Worm (Caenorhabditis elegans) whole organism, L3 larva: ENCODE measurements around the gene jmjd-3.2.

Source experiments
- R02D3.7 ChIP-seq: fragments of 150-350 bp; optimal IDR thresholded peaks from 2 replicates; lab custom pipeline; 2014; ENCODE audit warnings: missing biosample characterization, missing genetic modification characterization
- ZK546.5 ChIP-seq: sonication (generic microtip); optimal IDR thresholded peaks from 2 replicates; lab custom pipeline; 2017; ENCODE audit warnings: missing biosample characterization, missing genetic modification characterization
- ama-1 ChIP-seq: fragments of 150-350 bp; optimal IDR thresholded peaks from 2 replicates; lab custom pipeline; 2018
- ceh-28 ChIP-seq: fragments of 150-350 bp; optimal IDR thresholded peaks from 2 replicates; lab custom pipeline; 2014; ENCODE audit warnings: missing biosample characterization, missing genetic modification reagents, missing genetic modification characterization
- ceh-82 ChIP-seq: fragments of 150-350 bp; optimal IDR thresholded peaks from 2 replicates; lab custom pipeline; 2014; ENCODE audit warnings: missing biosample characterization, missing genetic modification characterization
- ceh-9 ChIP-seq: sonication (generic microtip); optimal IDR thresholded peaks from 2 replicates; lab custom pipeline; 2018; ENCODE audit warnings: missing biosample characterization, missing genetic modification characterization
- elt-1 ChIP-seq: fragments of 150-350 bp; optimal IDR thresholded peaks from 2 replicates; lab custom pipeline; 2014; ENCODE audit warnings: missing biosample characterization, missing genetic modification characterization
- elt-2 ChIP-seq: sonication (generic microtip); optimal IDR thresholded peaks from 2 replicates; lab custom pipeline; 2016; ENCODE audit warnings: missing genetic modification reagents, mild to moderate bottlenecking, missing genetic modification characterization, missing compliant biosample characterization
- fkh-2 ChIP-seq: fragments of 150-350 bp; optimal IDR thresholded peaks from 2 replicates; lab custom pipeline; 2014; ENCODE audit warnings: missing biosample characterization, missing genetic modification reagents, missing genetic modification characterization
- fos-1 ChIP-seq: fragments of 150-350 bp; optimal IDR thresholded peaks from 2 replicates; lab custom pipeline; 2014; ENCODE audit warnings: missing biosample characterization, missing genetic modification characterization
- hmg-11 ChIP-seq: sonication (generic microtip); optimal IDR thresholded peaks from 2 replicates; lab custom pipeline; 2016; ENCODE audit warnings: missing genetic modification characterization, missing compliant biosample characterization
- jun-1 ChIP-seq: fragments of 150-350 bp; optimal IDR thresholded peaks from 2 replicates; lab custom pipeline; 2014; ENCODE audit warnings: missing biosample characterization, missing genetic modification reagents, missing genetic modification characterization
- lin-15B ChIP-seq: fragments of 150-350 bp; optimal IDR thresholded peaks from 2 replicates; lab custom pipeline; 2014; ENCODE audit warnings: missing biosample characterization, missing genetic modification characterization
- lin-39 ChIP-seq: fragments of 150-350 bp; optimal IDR thresholded peaks from 2 replicates; lab custom pipeline; 2018; ENCODE audit warnings: missing biosample characterization, missing genetic modification reagents, missing genetic modification characterization
- lsy-12 ChIP-seq: sonication (generic microtip); optimal IDR thresholded peaks from 2 replicates; lab custom pipeline; 2016; ENCODE audit warnings: mild to moderate bottlenecking, missing genetic modification characterization, missing compliant biosample characterization
- nfya-1 ChIP-seq: sonication (generic microtip); optimal IDR thresholded peaks from 2 replicates; lab custom pipeline; 2017; ENCODE audit warnings: missing genetic modification characterization, mild to moderate bottlenecking, missing compliant biosample characterization, antibody characterized with exemption, moderate library complexity; ENCODE audit not compliant: insufficient read depth
- nhr-11 ChIP-seq: fragments of 150-350 bp; optimal IDR thresholded peaks from 2 replicates; lab custom pipeline; 2014; ENCODE audit warnings: missing biosample characterization, missing genetic modification characterization
- nhr-12 ChIP-seq: fragments of 150-350 bp; optimal IDR thresholded peaks from 2 replicates; lab custom pipeline; 2014; ENCODE audit warnings: missing biosample characterization, missing genetic modification characterization
- nhr-23 ChIP-seq: fragments of 150-350 bp; optimal IDR thresholded peaks from 2 replicates; lab custom pipeline; 2014; ENCODE audit warnings: missing biosample characterization, missing genetic modification reagents, missing genetic modification characterization
- nhr-237 ChIP-seq: fragments of 150-350 bp; optimal IDR thresholded peaks from 2 replicates; lab custom pipeline; 2014; ENCODE audit warnings: missing biosample characterization, missing genetic modification characterization
- nhr-25 ChIP-seq: sonication (generic microtip); optimal IDR thresholded peaks from 2 replicates; lab custom pipeline; 2017; ENCODE audit warnings: missing biosample characterization, missing genetic modification characterization
- nhr-43 ChIP-seq: sonication (generic microtip); optimal IDR thresholded peaks from 2 replicates; lab custom pipeline; 2016; ENCODE audit warnings: mild to moderate bottlenecking, missing genetic modification characterization, missing compliant biosample characterization; ENCODE audit not compliant: poor library complexity, severe bottlenecking
- nhr-67 ChIP-seq: fragments of 150-350 bp; optimal IDR thresholded peaks from 2 replicates; lab custom pipeline; 2014; ENCODE audit warnings: missing biosample characterization, missing genetic modification characterization
- nhr-76 ChIP-seq: fragments of 150-350 bp; sonication (generic microtip); optimal IDR thresholded peaks from 5 replicates; lab custom pipeline; 2014; ENCODE audit warnings: missing biosample characterization, missing genetic modification characterization
- pha-4 ChIP-seq: fragments of 150-350 bp; optimal IDR thresholded peaks from 2 replicates; lab custom pipeline; 2014; ENCODE audit warnings: missing biosample characterization, missing genetic modification reagents, missing genetic modification characterization
- skn-1 ChIP-seq: fragments of 150-350 bp; optimal IDR thresholded peaks from 2 replicates; lab custom pipeline; 2014; ENCODE audit warnings: missing biosample characterization, missing genetic modification characterization
- snpc-4 ChIP-seq: fragments of 150-350 bp; optimal IDR thresholded peaks from 2 replicates; lab custom pipeline; 2014; ENCODE audit warnings: missing biosample characterization, missing genetic modification characterization
- tbx-2 ChIP-seq: sonication (generic microtip); optimal IDR thresholded peaks from 2 replicates; lab custom pipeline; 2016; ENCODE audit warnings: mild to moderate bottlenecking, missing genetic modification characterization, missing compliant biosample characterization
- unc-62 ChIP-seq: fragments of 150-350 bp; sonication (generic microtip); optimal IDR thresholded peaks from 4 replicates; lab custom pipeline; 2014; ENCODE audit warnings: missing biosample characterization, missing genetic modification reagents, missing genetic modification characterization
- zag-1 ChIP-seq: fragments of 150-350 bp; optimal IDR thresholded peaks from 2 replicates; lab custom pipeline; 2014; ENCODE audit warnings: missing biosample characterization, missing genetic modification characterization
- ztf-11 ChIP-seq: fragments of 150-350 bp; optimal IDR thresholded peaks from 2 replicates; lab custom pipeline; 2014; ENCODE audit warnings: missing biosample characterization, missing genetic modification characterization

Gene jmjd-3.2

ce11 chrX:14476625-14477257 is 28.7 kb downstream of the jmjd-3.2 start (continued):
- TF ChIP-seq snpc-4 (tag; lab: Kevin White, UChicago), result peak; percentile 98
- TF ChIP-seq nhr-25, result peak; percentile 22
- TF ChIP-seq, all 47 proteins: peak for 11

DNA sequence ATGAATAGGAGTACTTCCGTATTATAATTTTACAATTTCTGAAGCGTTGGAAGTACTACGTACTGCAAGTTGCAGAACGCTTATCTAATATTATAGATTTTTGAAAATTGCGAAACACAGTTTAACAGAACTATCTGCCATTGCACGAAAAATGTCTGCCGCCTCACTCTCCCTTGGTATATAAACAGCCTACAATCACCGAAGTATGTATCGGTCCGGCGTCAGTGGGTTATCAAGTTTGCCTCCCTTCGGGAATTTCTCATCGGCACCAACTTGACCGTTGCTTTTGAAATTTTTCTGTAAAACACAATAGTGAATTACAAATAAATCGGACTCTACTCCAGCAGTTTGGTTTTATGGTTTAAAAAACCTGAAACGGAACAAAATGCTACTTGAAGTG is 29.3 kb downstream of the jmjd-3.2 start:
- peak; percentile 17 for TF ChIP-seq elt-2 (tag; lab: Kevin White, UChicago)
- peak; percentile 92 for TF ChIP-seq snpc-4 (tag; lab: Kevin White, UChicago)
- no peak for TF ChIP-seq hmg-11 (tag; lab: Kevin White, UChicago)

DNA sequence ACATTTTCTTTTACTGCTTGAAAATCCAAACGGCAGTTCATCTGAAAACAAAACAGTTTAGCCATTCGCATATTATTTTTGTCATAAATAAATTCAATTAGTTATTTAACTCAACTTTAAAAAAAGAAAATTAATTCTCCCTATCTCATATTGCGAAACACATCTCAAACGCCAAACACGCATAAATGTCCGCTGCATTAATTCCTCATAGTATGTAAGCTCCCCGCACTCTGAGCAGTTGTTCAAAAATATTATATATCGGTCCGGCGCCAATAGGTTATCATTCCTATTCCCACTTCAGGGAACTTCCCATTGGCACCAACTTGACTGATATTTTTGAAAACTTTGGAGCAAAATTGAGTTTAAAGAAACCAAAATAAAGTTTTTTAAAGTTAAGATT is 30.2 kb downstream of the jmjd-3.2 start:
- TF ChIP-seq ceh-9 (tag; lab: Kevin White, UChicago) (no peak), jun-1 (no peak), unc-62 (GFP tag; lab: Kevin White, UChicago) (no peak), R02D3.7 (tag; lab: Kevin White, UChicago) (no peak), nfya-1 (tag; lab: Kevin White, UChicago) (peak; percentile 36), snpc-4 (tag; lab: Kevin White, UChicago) (peak; percentile 98), ceh-82 (tag; lab: Kevin White, UChicago) (peak; percentile 25), hmg-11 (tag; lab: Kevin White, UChicago) (no peak)

DNA sequence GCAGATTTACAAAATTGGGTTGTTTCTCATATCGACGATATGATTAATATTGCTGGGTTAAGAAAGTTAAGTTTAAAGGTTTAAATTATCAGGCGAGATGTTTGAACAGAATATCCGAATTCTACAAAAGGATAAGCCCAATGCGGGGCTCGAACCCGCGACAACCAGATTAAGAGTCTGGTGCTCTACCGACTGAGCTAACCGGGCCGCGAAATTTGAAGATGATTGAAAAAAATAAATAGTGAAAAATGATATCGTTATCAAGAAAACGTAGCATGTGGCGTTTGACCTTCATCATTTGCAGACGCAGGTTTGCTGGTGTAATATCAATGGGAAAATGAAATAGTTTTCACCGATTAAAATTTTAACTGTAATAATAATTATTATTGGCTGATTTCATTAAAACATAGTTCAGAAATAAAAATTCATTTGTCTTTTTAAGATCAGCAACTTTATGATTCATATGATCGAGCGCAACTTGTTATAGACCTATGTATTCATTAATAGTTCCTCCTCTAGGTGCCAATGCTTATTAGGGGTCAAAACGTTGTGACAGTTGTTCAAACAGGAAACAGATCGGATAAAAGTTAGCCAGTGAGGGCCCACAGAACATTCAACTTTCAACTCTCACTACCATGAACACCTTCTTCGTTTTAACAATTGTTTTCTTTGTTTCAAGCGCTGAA is 30.9 kb downstream of the jmjd-3.2 start, which contains the start of gene M163.11:
Gene M163.11, plus strand, starts transcription at position 636 of the 686 bp plus-strand sequence.
- TF ChIP-seq nhr-237 (no peak), nhr-43 (tag; lab: Kevin White, UChicago) (peak; percentile 71), lsy-12 (tag; lab: Kevin White, UChicago) (peak; percentile 3), nhr-25 (peak; percentile 8), snpc-4 (tag; lab: Kevin White, UChicago) (no peak), zag-1 (tag; lab: Kevin White, UChicago) (no peak), elt-2 (tag; lab: Kevin White, UChicago) (peak; percentile 36), fkh-2 (tag; lab: Kevin White, UChicago) (no peak), lin-15B (tag; lab: Kevin White, UChicago) (no peak), R02D3.7 (tag; lab: Kevin White, UChicago) (no peak), nhr-12 (tag; lab: Kevin White, UChicago) (no peak), nhr-76 (no peak), ama-1 (no peak)

ce11 chrX:14480248-14480647 is 32.2 kb downstream of the jmjd-3.2 start, which contains the start of gene gfi-3:
TSS of gene gfi-3 (plus strand) at chrX:14480572.
- TF ChIP-seq lin-39 (peak; percentile 90), ztf-11 (tag; lab: Kevin White, UChicago) (no peak), nfya-1 (tag; lab: Kevin White, UChicago) (peak; percentile 80), ZK546.5 (tag; lab: Kevin White, UChicago) (no peak), pha-4 (tag; lab: Kevin White, UChicago) (peak; percentile 85), lin-15B (tag; lab: Kevin White, UChicago) (peak; percentile 51), R02D3.7 (tag; lab: Kevin White, UChicago) (peak; percentile 51), elt-1 (tag; lab: Kevin White, UChicago) (peak; percentile 17), tbx-2 (tag; lab: Kevin White, UChicago) (peak; percentile 57), nhr-23 (tag; lab: Kevin White, UChicago) (peak; percentile 86), nhr-76 (no peak), hmg-11 (tag; lab: Kevin White, UChicago) (peak; percentile 74), nhr-67 (tag; lab: Kevin White, UChicago) (no peak), nhr-11 (tag; lab: Kevin White, UChicago) (peak; percentile 40), skn-1 (tag; lab: Kevin White, UChicago) (peak; percentile 55), ceh-28 (tag; lab: Kevin White, UChicago) (peak; percentile 70), nhr-25 (peak; percentile 83), jun-1 (peak; percentile 53), elt-2 (tag; lab: Kevin White, UChicago) (peak; percentile 61), ceh-82 (tag; lab: Kevin White, UChicago) (peak; percentile 13), nhr-43 (tag; lab: Kevin White, UChicago) (peak; percentile 75), fos-1 (tag; lab: Kevin White, UChicago) (no peak), snpc-4 (tag; lab: Kevin White, UChicago) (peak; percentile 93)
